Worm (Caenorhabditis elegans) whole organism, L1 larva: ENCODE data around the gene nhr-199.

Experiments used
- blmp-1 ChIP-seq: fragments of 150-350 bp; optimal IDR thresholded peaks from 2 replicates; lab custom pipeline; 2014; ENCODE audit warnings: missing biosample characterization, missing genetic modification characterization
- ceh-82 ChIP-seq, 3 experiments: fragments of 150-350 bp in 1 of 3; sonication (generic microtip) in 2 of 3; optimal IDR thresholded peaks; 2 replicates each; lab custom pipeline; 2014 to 2017; ENCODE audit warnings: missing biosample characterization in 3 of 3, missing genetic modification characterization in 3 of 3
- fos-1 ChIP-seq: fragments of 150-350 bp; optimal IDR thresholded peaks from 2 replicates; lab custom pipeline; 2014; ENCODE audit warnings: missing biosample characterization, missing genetic modification characterization
- isw-1 ChIP-seq: fragments of 200-800 bp; sonication (Bioruptor generic); IDR thresholded peaks from 2 replicates; pipeline ENCODE4 v1.3.6; 2022; ENCODE audit warnings: missing genetic modification characterization, missing compliant biosample characterization
- lin-13 ChIP-seq: fragments of 150-350 bp; optimal IDR thresholded peaks from 2 replicates; lab custom pipeline; 2014; ENCODE audit warnings: missing biosample characterization, missing genetic modification reagents, missing genetic modification characterization
- lin-39 ChIP-seq: fragments of 150-350 bp; optimal IDR thresholded peaks from 2 replicates; lab custom pipeline; 2014; ENCODE audit warnings: missing biosample characterization, missing genetic modification reagents, missing genetic modification characterization
- nhr-11 ChIP-seq: fragments of 150-350 bp; optimal IDR thresholded peaks from 2 replicates; lab custom pipeline; 2014; ENCODE audit warnings: missing biosample characterization, missing genetic modification characterization
- nhr-12 ChIP-seq: sonication (generic microtip); optimal IDR thresholded peaks from 2 replicates; lab custom pipeline; 2017; ENCODE audit warnings: missing biosample characterization, missing genetic modification characterization
- nhr-47 ChIP-seq: sonication (generic microtip); optimal IDR thresholded peaks from 2 replicates; lab custom pipeline; 2016; ENCODE audit warnings: mild to moderate bottlenecking, missing genetic modification characterization, moderate library complexity, missing compliant biosample characterization
- pqm-1 ChIP-seq: sonication (generic microtip); optimal IDR thresholded peaks from 3 replicates; lab custom pipeline; 2017; ENCODE audit warnings: missing biosample characterization, missing genetic modification characterization
- unc-62 ChIP-seq: fragments of 150-350 bp; optimal IDR thresholded peaks from 2 replicates; lab custom pipeline; 2014; ENCODE audit warnings: missing biosample characterization, missing genetic modification reagents, missing genetic modification characterization

DNA sequence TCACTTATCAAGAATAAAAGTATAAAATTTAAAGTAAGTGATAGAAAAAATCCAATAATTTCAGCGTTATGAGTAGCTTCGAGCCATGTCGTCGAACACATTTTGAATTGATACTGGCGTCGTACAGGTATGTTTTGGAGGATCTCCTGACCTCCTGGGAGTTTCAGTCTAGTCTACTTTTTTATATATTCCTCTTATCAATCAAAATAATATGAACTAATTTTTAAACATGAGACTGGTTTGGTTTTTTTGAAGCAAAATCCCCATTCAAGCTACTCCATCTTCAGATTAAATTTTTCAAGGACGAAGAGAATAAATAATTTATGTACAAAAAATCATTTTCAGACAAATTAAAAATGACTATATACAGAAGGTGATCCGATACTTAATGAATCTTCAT, 12.2 kb upstream of the nhr-199 start, which contains the start of gene str-101:
- no peak for TF ChIP-seq nhr-47
- TF ChIP-seq pqm-1 (tag; lab: Kevin White, UChicago): no peak
- no peak for TF ChIP-seq ceh-82 (tag; optimal IDR thresholded peaks at IDR 0.05; lab: Kevin White, UChicago)
- TF ChIP-seq unc-62: no peak
- TF ChIP-seq lin-39 (tag; lab: Kevin White, UChicago): no peak
- TF ChIP-seq blmp-1 (tag; lab: Kevin White, UChicago): no peak
- TF ChIP-seq isw-1: no peak
- no peak for TF ChIP-seq lin-13 (GFP tag; lab: Kevin White, UChicago)
- no peak for TF ChIP-seq nhr-11 (tag; lab: Kevin White, UChicago)
- no peak for TF ChIP-seq nhr-12
- no peak for TF ChIP-seq fos-1
